Fruit fly (Drosophila melanogaster) whole organism, embryonic: ENCODE data around the gene Rpn12.

Source experiments
- Bdp1 ChIP-seq: fragments of 200-800 bp; sonication (Bioruptor generic); optimal IDR thresholded peaks from 3 replicates; lab custom pipeline; 2016; ENCODE audit warnings: missing biosample characterization, missing genetic modification characterization
- CG10462 ChIP-seq: fragments of 200-800 bp; sonication (Bioruptor generic); optimal IDR thresholded peaks from 2 replicates; lab custom pipeline; 2016; ENCODE audit warnings: missing biosample characterization, missing genetic modification characterization
- CG12104 ChIP-seq: fragments of 200-800 bp; sonication (Bioruptor generic); optimal IDR thresholded peaks from 3 replicates; lab custom pipeline; 2016; ENCODE audit warnings: missing biosample characterization, missing genetic modification characterization
- CG12155 ChIP-seq: fragments of 200-800 bp; sonication (Bioruptor generic); optimal IDR thresholded peaks from 3 replicates; lab custom pipeline; 2016; ENCODE audit warnings: missing biosample characterization, missing genetic modification characterization
- CG12391 ChIP-seq: fragments of 200-800 bp; sonication (Bioruptor generic); optimal IDR thresholded peaks from 3 replicates; lab custom pipeline; 2018; ENCODE audit warnings: missing biosample characterization, mild to moderate bottlenecking, missing genetic modification characterization, moderate library complexity
- CG13123 ChIP-seq: fragments of 200-800 bp; sonication (Bioruptor generic); optimal IDR thresholded peaks from 2 replicates; lab custom pipeline; 2016; ENCODE audit warnings: missing biosample characterization, missing genetic modification characterization
- CG13287 ChIP-seq: fragments of 200-800 bp; sonication (Bioruptor generic); IDR thresholded peaks from 2 replicates; pipeline ENCODE4 v1.3.6; 2022; ENCODE audit warnings: missing biosample characterization, missing genetic modification characterization; ENCODE audit not compliant: partially characterized antibody
- CG16815 ChIP-seq: fragments of 200-800 bp; sonication (Bioruptor generic); optimal IDR thresholded peaks from 3 replicates; lab custom pipeline; 2017; ENCODE audit warnings: missing biosample characterization, mild to moderate bottlenecking, missing genetic modification characterization
- CG17186 ChIP-seq: fragments of 200-800 bp; sonication (Bioruptor generic); optimal IDR thresholded peaks from 3 replicates; lab custom pipeline; 2017; ENCODE audit warnings: missing biosample characterization, missing genetic modification reagents, missing genetic modification characterization
- CG17361 ChIP-seq: fragments of 200-800 bp; sonication (Bioruptor generic); IDR thresholded peaks from 3 replicates; pipeline ENCODE4 v1.3.6; 2022; ENCODE audit warnings: missing biosample characterization, missing genetic modification characterization
- CG2116 ChIP-seq: fragments of 200-800 bp; sonication (Bioruptor generic); optimal IDR thresholded peaks from 3 replicates; lab custom pipeline; 2018; ENCODE audit warnings: missing biosample characterization, mild to moderate bottlenecking, missing genetic modification characterization
- CG30020 ChIP-seq: fragments of 200-800 bp; optimal IDR thresholded peaks from 2 replicates; lab custom pipeline; 2019; ENCODE audit warnings: missing biosample characterization, mild to moderate bottlenecking, missing genetic modification characterization, moderate library complexity
- CG34224 ChIP-seq: fragments of 200-800 bp; sonication (Bioruptor generic); IDR thresholded peaks from 3 replicates; pipeline ENCODE4 v1.3.6; 2022; ENCODE audit warnings: missing biosample characterization, missing genetic modification characterization; ENCODE audit not compliant: partially characterized antibody
- CG4404 ChIP-seq: fragments of 200-800 bp; sonication (Bioruptor generic); IDR thresholded peaks from 2 replicates; pipeline ENCODE4 v1.3.6; 2022; ENCODE audit warnings: missing biosample characterization, missing genetic modification characterization
- CG4424 ChIP-seq: fragments of 200-800 bp; sonication (Bioruptor generic); optimal IDR thresholded peaks from 3 replicates; lab custom pipeline; 2016; ENCODE audit warnings: missing biosample characterization, missing genetic modification characterization
- CG6791 ChIP-seq: fragments of 200-800 bp; sonication (Bioruptor generic); IDR thresholded peaks from 3 replicates; pipeline ENCODE4 v1.3.6; 2022; ENCODE audit warnings: missing biosample characterization, missing genetic modification characterization; ENCODE audit not compliant: partially characterized antibody
- CG7928 ChIP-seq: fragments of 200-800 bp; sonication (Bioruptor generic); optimal IDR thresholded peaks from 2 replicates; lab custom pipeline; 2017; ENCODE audit warnings: missing biosample characterization, mild to moderate bottlenecking, missing genetic modification characterization
- CG9727 ChIP-seq: fragments of 200-800 bp; sonication (Bioruptor generic); optimal IDR thresholded peaks from 3 replicates; lab custom pipeline; 2017; ENCODE audit warnings: missing biosample characterization, mild to moderate bottlenecking, missing genetic modification characterization
- CTCF ChIP-seq: fragments of 200-800 bp; sonication (Bioruptor generic); optimal IDR thresholded peaks from 2 replicates; lab custom pipeline; 2017; ENCODE audit warnings: missing biosample characterization, mild to moderate bottlenecking, missing genetic modification characterization, moderate library complexity
- CkIIα-i1 ChIP-seq: fragments of 200-800 bp; sonication (Bioruptor generic); IDR thresholded peaks from 2 replicates; pipeline ENCODE4 v1.3.6; 2022; ENCODE audit warnings: missing biosample characterization, missing genetic modification characterization
- CoRest ChIP-seq: fragments of 200-800 bp; sonication (Bioruptor generic); optimal IDR thresholded peaks from 3 replicates; lab custom pipeline; 2018; ENCODE audit warnings: missing biosample characterization, mild to moderate bottlenecking, missing genetic modification characterization, moderate library complexity
- Dp ChIP-seq: fragments of 200-800 bp; sonication (Bioruptor generic); optimal IDR thresholded peaks from 2 replicates; lab custom pipeline; 2018; ENCODE audit warnings: missing biosample characterization, mild to moderate bottlenecking, missing genetic modification characterization, moderate library complexity
- Dref ChIP-seq: fragments of 200-800 bp; sonication (Bioruptor generic); IDR thresholded peaks from 2 replicates; pipeline ENCODE4 v1.3.6; 2022; ENCODE audit warnings: missing biosample characterization, missing genetic modification characterization
- E2f2 ChIP-seq: fragments of 200-800 bp; sonication (Bioruptor generic); IDR thresholded peaks from 2 replicates; pipeline ENCODE4 v1.3.6; 2022; ENCODE audit warnings: missing biosample characterization, missing genetic modification characterization
- Ets97D ChIP-seq: fragments of 200-800 bp; sonication (Bioruptor generic); optimal IDR thresholded peaks from 3 replicates; lab custom pipeline; 2016; ENCODE audit warnings: missing biosample characterization, missing genetic modification characterization
- HLH4C ChIP-seq: fragments of 200-800 bp; sonication (Bioruptor generic); IDR thresholded peaks from 3 replicates; pipeline ENCODE4 v1.3.6; 2022; ENCODE audit warnings: missing biosample characterization, missing genetic modification characterization; ENCODE audit not compliant: partially characterized antibody
- HLH54F ChIP-seq: fragments of 200-800 bp; sonication (Bioruptor generic); optimal IDR thresholded peaks from 3 replicates; lab custom pipeline; 2016; ENCODE audit warnings: missing biosample characterization, missing genetic modification characterization
- Lhr ChIP-seq: fragments of 200-800 bp; sonication (Bioruptor generic); optimal IDR thresholded peaks from 3 replicates; lab custom pipeline; 2017; ENCODE audit warnings: mild to moderate bottlenecking, missing biosample characterization, missing genetic modification reagents, missing genetic modification characterization
- MBD-R2 ChIP-seq: fragments of 200-800 bp; sonication (Bioruptor generic); IDR thresholded peaks from 2 replicates; pipeline ENCODE4 v1.3.6; 2022; ENCODE audit warnings: missing biosample characterization, missing genetic modification characterization
- Ptx1 ChIP-seq: fragments of 200-800 bp; sonication (Bioruptor generic); IDR thresholded peaks from 2 replicates; pipeline ENCODE4 v1.3.6; 2022; ENCODE audit warnings: missing biosample characterization, missing genetic modification characterization
- Scr ChIP-seq: fragments of 200-800 bp; sonication (Bioruptor generic); IDR thresholded peaks from 2 replicates; pipeline ENCODE4 v1.3.6; 2022; ENCODE audit warnings: missing biosample characterization, missing genetic modification characterization; ENCODE audit not compliant: partially characterized antibody
- Vsx1 ChIP-seq: fragments of 200-800 bp; sonication (Bioruptor generic); optimal IDR thresholded peaks from 2 replicates; lab custom pipeline; 2017; ENCODE audit warnings: missing biosample characterization, mild to moderate bottlenecking, missing genetic modification characterization, missing genetic modification reagents
- ash1 ChIP-seq: fragments of 200-800 bp; sonication (Bioruptor generic); optimal IDR thresholded peaks from 2 replicates; lab custom pipeline; 2018; ENCODE audit warnings: missing biosample characterization, mild to moderate bottlenecking, missing genetic modification characterization
- bbx ChIP-seq: fragments of 200-800 bp; sonication (Bioruptor generic); IDR thresholded peaks from 2 replicates; pipeline ENCODE4 v1.3.6; 2022; ENCODE audit warnings: missing biosample characterization, missing genetic modification characterization; ENCODE audit not compliant: partially characterized antibody
- chinmo ChIP-seq: fragments of 200-800 bp; sonication (Bioruptor generic); IDR thresholded peaks from 4 replicates; pipeline ENCODE4 v1.3.6; 2022; ENCODE audit warnings: missing biosample characterization, missing genetic modification characterization; ENCODE audit not compliant: partially characterized antibody
- hkb ChIP-seq, 2 experiments: fragments of 200-800 bp in 1 of 2; fragments of >200 bp in 1 of 2; sonication (Bioruptor generic) in 1 of 2; IDR thresholded peaks in 1 of 2; optimal IDR thresholded peaks in 1 of 2; 2 replicates each; pipeline versions ENCODE4 v1.3.6 to Lab custom; 2017 to 2022; ENCODE audit warnings: missing biosample characterization in 1 of 2, missing genetic modification characterization in 1 of 2
- inv ChIP-seq: fragments of 200-800 bp; sonication (Bioruptor generic); IDR thresholded peaks from 2 replicates; pipeline ENCODE4 v1.3.6; 2022; ENCODE audit warnings: missing biosample characterization, missing genetic modification characterization; ENCODE audit not compliant: partially characterized antibody
- knrl ChIP-seq: fragments of 200-800 bp; sonication (Bioruptor generic); IDR thresholded peaks from 3 replicates; pipeline ENCODE4 v1.3.6; 2022; ENCODE audit warnings: missing biosample characterization, missing genetic modification characterization; ENCODE audit not compliant: partially characterized antibody
- lola ChIP-seq, 3 experiments: fragments of >200 bp in 2 of 3; fragments of 200-800 bp in 1 of 3; sonication (Bioruptor generic) in 1 of 3; optimal IDR thresholded peaks; 2 replicates each; lab custom pipeline; 2017 to 2019; ENCODE audit warnings: missing biosample characterization in 3 of 3, missing genetic modification characterization in 3 of 3, mild to moderate bottlenecking in 1 of 3, moderate library complexity in 1 of 3
- nmo ChIP-seq: fragments of 200-800 bp; sonication (Bioruptor generic); optimal IDR thresholded peaks from 2 replicates; lab custom pipeline; 2018; ENCODE audit warnings: missing biosample characterization, mild to moderate bottlenecking, missing genetic modification characterization, moderate library complexity
- phol ChIP-seq: fragments of 200-800 bp; sonication (Bioruptor generic); optimal IDR thresholded peaks from 3 replicates; lab custom pipeline; 2018; ENCODE audit warnings: missing biosample characterization, mild to moderate bottlenecking, missing genetic modification characterization, moderate library complexity
- row ChIP-seq: fragments of 200-800 bp; sonication (Bioruptor generic); IDR thresholded peaks from 3 replicates; pipeline ENCODE4 v1.3.6; 2022; ENCODE audit warnings: missing biosample characterization, missing genetic modification characterization
- slou ChIP-seq: fragments of 200-800 bp; sonication (Bioruptor generic); optimal IDR thresholded peaks from 3 replicates; lab custom pipeline; 2016; ENCODE audit warnings: missing biosample characterization, missing genetic modification characterization
- trem ChIP-seq: fragments of 200-800 bp; optimal IDR thresholded peaks from 3 replicates; lab custom pipeline; 2019; ENCODE audit warnings: missing biosample characterization, mild to moderate bottlenecking, missing genetic modification characterization, moderate library complexity
- unc-4 ChIP-seq: fragments of 200-800 bp; sonication (Bioruptor generic); IDR thresholded peaks from 2 replicates; pipeline ENCODE4 v1.3.6; 2022; ENCODE audit warnings: missing biosample characterization, missing genetic modification characterization; ENCODE audit not compliant: partially characterized antibody
- usp ChIP-seq: fragments of >200 bp; optimal IDR thresholded peaks from 2 replicates; lab custom pipeline; 2017; ENCODE audit warnings: missing biosample characterization, missing genetic modification characterization
- vnd ChIP-seq: fragments of 200-800 bp; sonication (Bioruptor generic); IDR thresholded peaks from 3 replicates; pipeline ENCODE4 v1.3.6; 2022; ENCODE audit warnings: missing biosample characterization, missing genetic modification characterization; ENCODE audit not compliant: partially characterized antibody

The Rpn12 gene

dm6 chr3L:16594922-16595518 lies 12.2 kb downstream of the Rpn12 start, which contains the start of the genes spd-2 and Apl (continued):
- peak; percentile 54; the same call in 1 of the 3 replicates for TF ChIP-seq vnd (GFP tag; lab: Robert Waterston, UW)
- no peak for TF ChIP-seq lola (GFP tag; optimal IDR thresholded peaks at IDR 0.05; lab: Kevin White, UChicago)
- TF ChIP-seq nmo (GFP tag; lab: Kevin White, UChicago) = peak; percentile 27
- no peak for TF ChIP-seq CG12391 (tag; lab: Kevin White, UChicago)
- no peak for TF ChIP-seq slou (GFP tag; lab: Kevin White, UChicago)
- no peak for TF ChIP-seq Ptx1 (GFP tag; lab: Robert Waterston, UW)
- TF ChIP-seq CTCF (GFP tag; lab: Kevin White, UChicago) = peak; percentile 68
- TF ChIP-seq Scr (GFP tag; lab: Robert Waterston, UW) = peak; percentile 57
- TF ChIP-seq Vsx1 = no peak
- peak; percentile 56; the same call in 1 of the 3 replicates for TF ChIP-seq CG34224 (GFP tag; lab: Robert Waterston, UW)
- peak; percentile 79 for TF ChIP-seq HLH4C (GFP tag; lab: Robert Waterston, UW)
- peak; percentile 22 for TF ChIP-seq CG30020
- TF ChIP-seq CG4404 = no peak
- TF ChIP-seq HLH54F (GFP tag; lab: Kevin White, UChicago) = no peak
- TF ChIP-seq CG6791 (GFP tag; lab: Robert Waterston, UW) = peak; percentile 52; the same call in 1 of the 3 replicates
- TF ChIP-seq chinmo (GFP tag; lab: Robert Waterston, UW) = peak; percentile 82; the same call in 1 of the 4 replicates
- peak; percentile 59 for TF ChIP-seq knrl (GFP tag; lab: Robert Waterston, UW)
- no peak for TF ChIP-seq Ets97D (GFP tag; lab: Kevin White, UChicago)
- TF ChIP-seq CG2116 = peak; percentile 55
- no peak for TF ChIP-seq usp (GFP tag; lab: Kevin White, UChicago)
- TF ChIP-seq CG9727 (GFP tag; lab: Kevin White, UChicago) = no peak
- 0 out of 3 replicates have a peak, but pooled peaks have one; percentile 17 for TF ChIP-seq CG17361 (GFP tag; lab: Robert Waterston, UW)
- peak; percentile 65; the same call in 1 of the 2 replicates for TF ChIP-seq MBD-R2 (GFP tag; lab: Robert Waterston, UW)
- TF ChIP-seq Bdp1 (GFP tag; lab: Kevin White, UChicago) = no peak
- TF ChIP-seq bbx (GFP tag; lab: Robert Waterston, UW) = 0 out of 2 replicates have a peak, but pooled peaks have one; percentile 39
- no peak for TF ChIP-seq CkIIα-i1 (GFP tag; lab: Robert Waterston, UW)
- TF ChIP-seq inv = peak; percentile 19; the same call in 1 of the 2 replicates
- no peak for TF ChIP-seq hkb (optimal IDR thresholded peaks at IDR 0.05; lab: Kevin White, UChicago)
- no peak for TF ChIP-seq hkb (GFP tag; IDR thresholded peaks at IDR 0.05; lab: Robert Waterston, UW)
- peak; percentile 19 for TF ChIP-seq trem
- peak; percentile 22 for TF ChIP-seq CoRest (tag; lab: Kevin White, UChicago)
- peak; percentile 75 for TF ChIP-seq E2f2 (GFP tag; lab: Robert Waterston, UW)
- no peak for TF ChIP-seq CG12104
- peak; percentile 30 for TF ChIP-seq CG17186 (GFP tag; lab: Kevin White, UChicago)
- no peak for TF ChIP-seq CG13123
- no peak for TF ChIP-seq CG16815 (GFP tag; lab: Kevin White, UChicago)
- TF ChIP-seq CG7928 (GFP tag; lab: Kevin White, UChicago) = peak; percentile 85
- peak; percentile 12 for TF ChIP-seq Lhr
- TF ChIP-seq unc-4 (GFP tag; lab: Robert Waterston, UW) = 0 out of 2 replicates have a peak, but pooled peaks have one; percentile 35
- peak; percentile 64 for TF ChIP-seq Dref (GFP tag; lab: Robert Waterston, UW)
- TF ChIP-seq CG12155 (GFP tag; lab: Kevin White, UChicago) = peak; percentile 11
- TF ChIP-seq CG10462 (GFP tag; lab: Kevin White, UChicago) = no peak
- TF ChIP-seq CG4424 = no peak
- TF ChIP-seq Dp = peak; percentile 82
- peak; percentile 90 for TF ChIP-seq phol (tag; lab: Kevin White, UChicago)
- TF ChIP-seq CG13287 (GFP tag; lab: Robert Waterston, UW) = peak; percentile 58
- 0 out of 3 replicates have a peak, but pooled peaks have one; percentile 12 for TF ChIP-seq row
- no peak for TF ChIP-seq ash1 (GFP tag; lab: Kevin White, UChicago)
